Worm (Caenorhabditis elegans) whole organism, L1 larva: ENCODE results near the gene M02B1.4.

ENCODE experiments used
- aha-1 ChIP-seq: fragments of 150-350 bp; optimal IDR thresholded peaks from 2 replicates; lab custom pipeline; 2014; ENCODE audit warnings: missing biosample characterization, missing genetic modification characterization
- mdl-1 ChIP-seq, 2 experiments: fragments of 150-350 bp; optimal IDR thresholded peaks; 2 replicates each; lab custom pipeline; 2014 to 2017; ENCODE audit warnings: missing biosample characterization in 2 of 2, missing genetic modification characterization in 2 of 2, inconsistent platforms in 1 of 2
- nhr-237 ChIP-seq: fragments of 150-350 bp; optimal IDR thresholded peaks from 2 replicates; lab custom pipeline; 2014; ENCODE audit warnings: missing biosample characterization, missing genetic modification characterization
- nhr-77 ChIP-seq: fragments of 150-350 bp; optimal IDR thresholded peaks from 2 replicates; lab custom pipeline; 2014; ENCODE audit warnings: missing biosample characterization, missing genetic modification characterization
- snpc-4 ChIP-seq: fragments of 150-350 bp; optimal IDR thresholded peaks from 2 replicates; lab custom pipeline; 2014; ENCODE audit warnings: missing biosample characterization, missing genetic modification characterization

- no peak for TF ChIP-seq nhr-77 (tag; lab: Kevin White, UChicago)
- no peak for TF ChIP-seq nhr-237
- no peak for TF ChIP-seq mdl-1 (tag; optimal IDR thresholded peaks at IDR 0.05; lab: Kevin White, UChicago)
- no peak for TF ChIP-seq aha-1 (tag; lab: Kevin White, UChicago)
- no peak for TF ChIP-seq snpc-4 (tag; lab: Kevin White, UChicago)
These were observed 28.3 kb downstream of the M02B1.4 start for ce11 chrIV:12796811-12797210.
